Worm (Caenorhabditis elegans): ENCODE data around the gene inpp-4B.
"Not testable (repeated sequence)": the region's sequence is repeated elsewhere in the genome, so short reads cannot be mapped to it uniquely, and the experiment has no call there.

The inpp-4B gene

ce11 chrIII:10266824-10267223, at the start of gene inpp-4B:
inpp-4B (minus strand) TSS chrIII:10266877.
- not testable (repeated sequence) for TF ChIP-seq flt-1 (GFP tag; IDR thresholded peaks at IDR 0.05); B0310.2 (tag; optimal IDR thresholded peaks at IDR 0.05); scrt-1 (GFP tag; IDR thresholded peaks at IDR 0.05)

ce11 chrIII:10314234-10314633, 47.6 kb upstream of the inpp-4B start:
- TF ChIP-seq hnd-1 (tag; optimal IDR thresholded peaks at IDR 0.05), result no peak
- no peak for TF ChIP-seq ets-7 (tag; optimal IDR thresholded peaks at IDR 0.05)
- TF ChIP-seq ama-1 (optimal IDR thresholded peaks at IDR 0.05), result no peak
- no peak for TF ChIP-seq ceh-13 (GFP tag; optimal IDR thresholded peaks at IDR 0.05)

- TF ChIP-seq tbx-37 (GFP tag; conservative IDR thresholded peaks at IDR 0.05) (no peak), aly-1 (tag; optimal IDR thresholded peaks at IDR 0.05) (no peak), hmbx-1 (tag; optimal IDR thresholded peaks at IDR 0.05) (no peak), flt-1 (GFP tag; IDR thresholded peaks at IDR 0.05) (no peak), ceh-36 (tag; optimal IDR thresholded peaks at IDR 0.05) (no peak), sea-1 (GFP tag; conservative IDR thresholded peaks at IDR 0.05) (no peak), tra-4 (tag; optimal IDR thresholded peaks at IDR 0.05) (no peak), scrt-1 (GFP tag; IDR thresholded peaks at IDR 0.05) (no peak), pes-1 (GFP tag; IDR thresholded peaks at IDR 0.05) (no peak), tbx-11 (GFP tag; IDR thresholded peaks at IDR 0.05) (no peak), ceh-13 (GFP tag; optimal IDR thresholded peaks at IDR 0.05) (no peak), F13C5.2 (tag; optimal IDR thresholded peaks at IDR 0.05) (no peak), ets-7 (tag; optimal IDR thresholded peaks at IDR 0.05) (no peak), ama-1 (optimal IDR thresholded peaks at IDR 0.05) (no peak), B0310.2 (tag; optimal IDR thresholded peaks at IDR 0.05) (no peak), hmg-4 (GFP tag; optimal IDR thresholded peaks at IDR 0.05) (no peak), hnd-1 (tag; optimal IDR thresholded peaks at IDR 0.05) (no peak)
Measured at ce11 chrIII:10311016-10311415, 44.3 kb upstream of the inpp-4B start, which contains the start of gene T07A5.7. T07A5.7 (minus strand) TSS chrIII:10311116.

ce11 chrIII:10306049-10306448, 39.4 kb upstream of the inpp-4B start, which contains the start of gene T07A5.1:
T07A5.1 (minus strand) TSS chrIII:10306197.
- TF ChIP-seq hmg-4 (GFP tag; optimal IDR thresholded peaks at IDR 0.05) (no peak), ama-1 (optimal IDR thresholded peaks at IDR 0.05) (no peak), ets-7 (tag; optimal IDR thresholded peaks at IDR 0.05) (no peak), ceh-13 (GFP tag; optimal IDR thresholded peaks at IDR 0.05) (no peak), F13C5.2 (tag; optimal IDR thresholded peaks at IDR 0.05) (no peak), B0310.2 (tag; optimal IDR thresholded peaks at IDR 0.05) (no peak), hnd-1 (tag; optimal IDR thresholded peaks at IDR 0.05) (no peak), sea-1 (GFP tag; conservative IDR thresholded peaks at IDR 0.05) (no peak), tra-4 (tag; optimal IDR thresholded peaks at IDR 0.05) (no peak), tbx-11 (GFP tag; IDR thresholded peaks at IDR 0.05) (no peak), aly-1 (tag; optimal IDR thresholded peaks at IDR 0.05) (no peak), scrt-1 (GFP tag; IDR thresholded peaks at IDR 0.05) (no peak), ceh-36 (tag; optimal IDR thresholded peaks at IDR 0.05) (no peak), hmbx-1 (tag; optimal IDR thresholded peaks at IDR 0.05) (no peak), flt-1 (GFP tag; IDR thresholded peaks at IDR 0.05) (no peak), tbx-37 (GFP tag; conservative IDR thresholded peaks at IDR 0.05) (no peak), pes-1 (GFP tag; IDR thresholded peaks at IDR 0.05) (no peak)

ce11 chrIII:10305295-10305694, 38.6 kb upstream of the inpp-4B start:
- TF ChIP-seq scrt-1 (GFP tag; IDR thresholded peaks at IDR 0.05) (no peak), ets-7 (tag; optimal IDR thresholded peaks at IDR 0.05) (no peak), ceh-13 (GFP tag; optimal IDR thresholded peaks at IDR 0.05) (no peak), tra-4 (tag; optimal IDR thresholded peaks at IDR 0.05) (no peak), tbx-37 (GFP tag; conservative IDR thresholded peaks at IDR 0.05) (no peak), pes-1 (GFP tag; IDR thresholded peaks at IDR 0.05) (no peak), flt-1 (GFP tag; IDR thresholded peaks at IDR 0.05) (no peak), ceh-36 (tag; optimal IDR thresholded peaks at IDR 0.05) (no peak), aly-1 (tag; optimal IDR thresholded peaks at IDR 0.05) (no peak), F13C5.2 (tag; optimal IDR thresholded peaks at IDR 0.05) (no peak), tbx-11 (GFP tag; IDR thresholded peaks at IDR 0.05) (no peak), hnd-1 (tag; optimal IDR thresholded peaks at IDR 0.05) (no peak), hmg-4 (GFP tag; optimal IDR thresholded peaks at IDR 0.05) (no peak), hmbx-1 (tag; optimal IDR thresholded peaks at IDR 0.05) (no peak), ama-1 (optimal IDR thresholded peaks at IDR 0.05) (no peak)

ce11 chrIII:10300078-10300477, 33.4 kb upstream of the inpp-4B start, which contains the start of gene vglu-3:
vglu-3 (plus strand) TSS chrIII:10300378.
- TF ChIP-seq F13C5.2 (tag; optimal IDR thresholded peaks at IDR 0.05) (no peak), flt-1 (GFP tag; IDR thresholded peaks at IDR 0.05) (no peak), ceh-36 (tag; optimal IDR thresholded peaks at IDR 0.05) (no peak), aly-1 (tag; optimal IDR thresholded peaks at IDR 0.05) (no peak), sea-1 (GFP tag; conservative IDR thresholded peaks at IDR 0.05) (no peak), hnd-1 (tag; optimal IDR thresholded peaks at IDR 0.05) (no peak), ama-1 (optimal IDR thresholded peaks at IDR 0.05) (no peak), tra-4 (tag; optimal IDR thresholded peaks at IDR 0.05) (no peak), scrt-1 (GFP tag; IDR thresholded peaks at IDR 0.05) (no peak), hmbx-1 (tag; optimal IDR thresholded peaks at IDR 0.05) (no peak), tbx-11 (GFP tag; IDR thresholded peaks at IDR 0.05) (no peak)

- TF ChIP-seq hnd-1 (tag; optimal IDR thresholded peaks at IDR 0.05) (no peak), hmbx-1 (tag; optimal IDR thresholded peaks at IDR 0.05) (no peak), ceh-13 (GFP tag; optimal IDR thresholded peaks at IDR 0.05) (no peak), aly-1 (tag; optimal IDR thresholded peaks at IDR 0.05) (no peak), sea-1 (GFP tag; conservative IDR thresholded peaks at IDR 0.05) (no peak), ceh-36 (tag; optimal IDR thresholded peaks at IDR 0.05) (no peak), tbx-37 (GFP tag; conservative IDR thresholded peaks at IDR 0.05) (no peak), tra-4 (tag; optimal IDR thresholded peaks at IDR 0.05) (no peak), flt-1 (GFP tag; IDR thresholded peaks at IDR 0.05) (no peak), ets-7 (tag; optimal IDR thresholded peaks at IDR 0.05) (no peak), hmg-4 (GFP tag; optimal IDR thresholded peaks at IDR 0.05) (no peak), F13C5.2 (tag; optimal IDR thresholded peaks at IDR 0.05) (no peak), tbx-11 (GFP tag; IDR thresholded peaks at IDR 0.05) (no peak), pes-1 (GFP tag; IDR thresholded peaks at IDR 0.05) (no peak), B0310.2 (tag; optimal IDR thresholded peaks at IDR 0.05) (no peak), scrt-1 (GFP tag; IDR thresholded peaks at IDR 0.05) (no peak)
Measured at ce11 chrIII:10296904-10297303, 30.2 kb upstream of the inpp-4B start.

All from whole organism, early embryonic.